Worm (Caenorhabditis elegans) whole organism, L1 larva: ENCODE data around the gene ncx-8.

ENCODE experiments used
- C04F5.9 ChIP-seq: sonication (generic microtip); optimal IDR thresholded peaks from 2 replicates; lab custom pipeline; 2016; ENCODE audit warnings: missing genetic modification characterization, missing compliant biosample characterization
- C34B4.2 ChIP-seq: sonication (generic microtip); optimal IDR thresholded peaks from 2 replicates; lab custom pipeline; 2017; ENCODE audit warnings: mild to moderate bottlenecking, missing genetic modification characterization, missing compliant biosample characterization
- F16B12.6 ChIP-seq: fragments of 150-350 bp; optimal IDR thresholded peaks from 2 replicates; lab custom pipeline; 2014; ENCODE audit warnings: missing biosample characterization, missing genetic modification characterization
- aha-1 ChIP-seq: fragments of 150-350 bp; optimal IDR thresholded peaks from 2 replicates; lab custom pipeline; 2014; ENCODE audit warnings: missing biosample characterization, missing genetic modification characterization
- alr-1 ChIP-seq: fragments of 200-800 bp; sonication (Bioruptor generic); optimal IDR thresholded peaks from 2 replicates; lab custom pipeline; 2018; ENCODE audit warnings: borderline replicate concordance, mild to moderate bottlenecking, missing genetic modification characterization, missing compliant biosample characterization
- ama-1 ChIP-seq: fragments of 150-350 bp; optimal IDR thresholded peaks from 2 replicates; lab custom pipeline; 2014
- ceh-63 ChIP-seq: fragments of 200-800 bp; sonication (Bioruptor generic); optimal IDR thresholded peaks from 2 replicates; lab custom pipeline; 2018; ENCODE audit warnings: mild to moderate bottlenecking, missing genetic modification characterization, missing compliant biosample characterization
- ceh-82 ChIP-seq, 3 experiments: fragments of 150-350 bp in 1 of 3; sonication (generic microtip) in 2 of 3; optimal IDR thresholded peaks; 2 replicates each; lab custom pipeline; 2014 to 2017; ENCODE audit warnings: missing biosample characterization in 3 of 3, missing genetic modification characterization in 3 of 3
- ceh-90 ChIP-seq: sonication (generic microtip); optimal IDR thresholded peaks from 2 replicates; lab custom pipeline; 2016; ENCODE audit warnings: missing genetic modification characterization, missing compliant biosample characterization
- elt-2 ChIP-seq: sonication (generic microtip); optimal IDR thresholded peaks from 2 replicates; lab custom pipeline; 2016; ENCODE audit warnings: missing genetic modification characterization, mild to moderate bottlenecking, inconsistent platforms, missing compliant biosample characterization, missing genetic modification reagents
- elt-3 ChIP-seq, 6 experiments: fragments of 150-350 bp in 1 of 6; sonication (generic microtip); optimal IDR thresholded peaks; 2 replicates each; lab custom pipeline; 2017 to 2018; ENCODE audit warnings: missing biosample characterization in 6 of 6, missing genetic modification characterization in 6 of 6, inconsistent platforms in 1 of 6
- ets-5 ChIP-seq: fragments of 200-800 bp; sonication (Bioruptor generic); IDR thresholded peaks from 2 replicates; pipeline ENCODE4 v1.3.6; 2022; ENCODE audit warnings: missing genetic modification characterization, missing compliant biosample characterization
- fkh-10 ChIP-seq: sonication (generic microtip); optimal IDR thresholded peaks from 2 replicates; lab custom pipeline; 2017; ENCODE audit warnings: missing biosample characterization, missing genetic modification reagents, missing genetic modification characterization
- fkh-4 ChIP-seq: sonication (generic microtip); optimal IDR thresholded peaks from 2 replicates; lab custom pipeline; 2016; ENCODE audit warnings: missing compliant biosample characterization, missing genetic modification characterization, borderline replicate concordance
- fkh-8 ChIP-seq: sonication (generic microtip); optimal IDR thresholded peaks from 2 replicates; lab custom pipeline; 2016; ENCODE audit warnings: mild to moderate bottlenecking, missing genetic modification characterization, missing compliant biosample characterization
- grh-1 ChIP-seq: fragments of 200-800 bp; sonication (Bioruptor generic); IDR thresholded peaks from 2 replicates; pipeline ENCODE4 v1.3.6; 2022; ENCODE audit warnings: missing genetic modification reagents, missing genetic modification characterization, missing compliant biosample characterization
- hlh-4 ChIP-seq: sonication (generic microtip); optimal IDR thresholded peaks from 2 replicates; lab custom pipeline; 2016; ENCODE audit warnings: mild to moderate bottlenecking, missing genetic modification characterization, missing compliant biosample characterization
- isw-1 ChIP-seq: fragments of 200-800 bp; sonication (Bioruptor generic); IDR thresholded peaks from 2 replicates; pipeline ENCODE4 v1.3.6; 2022; ENCODE audit warnings: missing genetic modification characterization, missing compliant biosample characterization
- lin-14 ChIP-seq: fragments of 200-800 bp; sonication (Bioruptor generic); optimal IDR thresholded peaks from 2 replicates; lab custom pipeline; 2018; ENCODE audit warnings: mild to moderate bottlenecking, missing genetic modification characterization, moderate library complexity, missing compliant biosample characterization
- lin-35 ChIP-seq, 2 experiments: fragments of 150-350 bp; optimal IDR thresholded peaks; 2 replicates each; lab custom pipeline; 2014; ENCODE audit warnings: missing biosample characterization in 2 of 2, missing genetic modification characterization in 2 of 2, missing genetic modification reagents in 2 of 2
- mab-9 ChIP-seq: fragments of 200-800 bp; sonication (Bioruptor generic); IDR thresholded peaks from 2 replicates; pipeline ENCODE4 v1.3.6; 2022; ENCODE audit warnings: missing genetic modification reagents, missing genetic modification characterization, missing compliant biosample characterization
- mdl-1 ChIP-seq, 2 experiments: fragments of 150-350 bp; optimal IDR thresholded peaks; 2 replicates each; lab custom pipeline; 2014 to 2017; ENCODE audit warnings: missing biosample characterization in 2 of 2, missing genetic modification characterization in 2 of 2, inconsistent platforms in 1 of 2
- mef-2 ChIP-seq: fragments of 150-350 bp; optimal IDR thresholded peaks from 2 replicates; lab custom pipeline; 2014; ENCODE audit warnings: missing biosample characterization, missing genetic modification characterization
- nhr-11 ChIP-seq: fragments of 150-350 bp; optimal IDR thresholded peaks from 2 replicates; lab custom pipeline; 2014; ENCODE audit warnings: missing biosample characterization, missing genetic modification characterization
- nhr-12 ChIP-seq: sonication (generic microtip); optimal IDR thresholded peaks from 2 replicates; lab custom pipeline; 2017; ENCODE audit warnings: missing biosample characterization, missing genetic modification characterization
- nhr-19 ChIP-seq: fragments of 200-800 bp; sonication (Bioruptor generic); conservative IDR thresholded peaks from 2 replicates; pipeline ENCODE4 v1.3.6; 2022; ENCODE audit warnings: missing genetic modification characterization, missing compliant biosample characterization
- nhr-20 ChIP-seq: sonication (generic microtip); optimal IDR thresholded peaks from 2 replicates; lab custom pipeline; 2016; ENCODE audit warnings: mild to moderate bottlenecking, missing genetic modification characterization, missing compliant biosample characterization
- nhr-71 ChIP-seq: sonication (generic microtip); optimal IDR thresholded peaks from 2 replicates; lab custom pipeline; 2016; ENCODE audit warnings: mild to moderate bottlenecking, missing genetic modification characterization, moderate library complexity, missing compliant biosample characterization
- nhr-84 ChIP-seq: sonication (generic microtip); optimal IDR thresholded peaks from 2 replicates; lab custom pipeline; 2017; ENCODE audit warnings: missing biosample characterization, missing genetic modification characterization
- pag-3 ChIP-seq: sonication (generic microtip); optimal IDR thresholded peaks from 2 replicates; lab custom pipeline; 2017; ENCODE audit warnings: missing genetic modification characterization, mild to moderate bottlenecking, missing compliant biosample characterization, antibody characterized with exemption, borderline replicate concordance; ENCODE audit not compliant: insufficient read depth
- pax-3 ChIP-seq: fragments of 200-800 bp; sonication (Bioruptor generic); optimal IDR thresholded peaks from 2 replicates; lab custom pipeline; 2018; ENCODE audit warnings: mild to moderate bottlenecking, missing genetic modification characterization, moderate library complexity, missing compliant biosample characterization
- pqm-1 ChIP-seq: sonication (generic microtip); optimal IDR thresholded peaks from 3 replicates; lab custom pipeline; 2017; ENCODE audit warnings: missing biosample characterization, missing genetic modification characterization
- rnt-1 ChIP-seq: sonication (generic microtip); optimal IDR thresholded peaks from 2 replicates; lab custom pipeline; 2016; ENCODE audit warnings: mild to moderate bottlenecking, missing genetic modification characterization, moderate library complexity, missing compliant biosample characterization
- skn-1 ChIP-seq: fragments of 150-350 bp; optimal IDR thresholded peaks from 2 replicates; lab custom pipeline; 2014; ENCODE audit warnings: missing biosample characterization, missing genetic modification characterization
- snu-23 ChIP-seq: sonication (generic microtip); optimal IDR thresholded peaks from 2 replicates; lab custom pipeline; 2016; ENCODE audit warnings: missing genetic modification characterization, missing compliant biosample characterization
- sox-4 ChIP-seq: sonication (generic microtip); optimal IDR thresholded peaks from 2 replicates; lab custom pipeline; 2016; ENCODE audit warnings: missing genetic modification characterization, missing compliant biosample characterization
- unc-130 ChIP-seq: fragments of 150-350 bp; optimal IDR thresholded peaks from 2 replicates; lab custom pipeline; 2017; ENCODE audit warnings: missing biosample characterization, missing genetic modification characterization, inconsistent platforms
- unc-86 ChIP-seq: sonication (generic microtip); optimal IDR thresholded peaks from 2 replicates; lab custom pipeline; 2016; ENCODE audit warnings: missing genetic modification characterization, missing compliant biosample characterization
- unc-98 ChIP-seq: fragments of 200-800 bp; sonication (Bioruptor generic); IDR thresholded peaks from 2 replicates; pipeline ENCODE4 v1.3.6; 2022; ENCODE audit warnings: missing genetic modification characterization, missing compliant biosample characterization
- vab-15 ChIP-seq: sonication (generic microtip); optimal IDR thresholded peaks from 2 replicates; lab custom pipeline; 2017; ENCODE audit warnings: missing genotype, mild to moderate bottlenecking, missing genetic modification characterization, missing compliant biosample characterization
- xbp-1 ChIP-seq: sonication (generic microtip); optimal IDR thresholded peaks from 2 replicates; lab custom pipeline; 2016; ENCODE audit warnings: missing genetic modification characterization, missing compliant biosample characterization
- zag-1 ChIP-seq: fragments of 150-350 bp; optimal IDR thresholded peaks from 2 replicates; lab custom pipeline; 2014; ENCODE audit warnings: missing biosample characterization, missing genetic modification characterization
- zip-4 ChIP-seq: fragments of 200-800 bp; sonication (Bioruptor generic); optimal IDR thresholded peaks from 2 replicates; lab custom pipeline; 2018; ENCODE audit warnings: mild to moderate bottlenecking, missing genetic modification characterization, moderate library complexity, missing compliant biosample characterization
- ztf-11 ChIP-seq, 2 experiments: sonication (generic microtip); optimal IDR thresholded peaks; 2 replicates each; lab custom pipeline; 2016 to 2017; ENCODE audit warnings: missing genetic modification characterization in 2 of 2, missing biosample characterization in 1 of 2, missing compliant biosample characterization in 1 of 2

Gene ncx-8

ce11 chrV:4977539-4977938 lies 9.5 kb downstream of the ncx-8 start:
- TF ChIP-seq pag-3 (tag; lab: Kevin White, UChicago) (no peak), ceh-90 (tag; lab: Kevin White, UChicago) (no peak), fkh-10 (no peak), sox-4 (tag; lab: Kevin White, UChicago) (peak; percentile 67), nhr-84 (no peak), F16B12.6 (tag; lab: Kevin White, UChicago) (no peak), ztf-11 (tag; optimal IDR thresholded peaks at IDR 0.05; lab: Kevin White, UChicago) (no peak), nhr-11 (tag; lab: Kevin White, UChicago) (peak; percentile 7), vab-15 (tag; lab: Kevin White, UChicago) (no peak), grh-1 (GFP tag; lab: Robert Waterston, UW) (no peak), unc-98 (GFP tag; lab: Robert Waterston, UW) (no peak), C34B4.2 (tag; lab: Kevin White, UChicago) (no peak), fkh-8 (tag; lab: Kevin White, UChicago) (peak; percentile 67), unc-130 (tag; lab: Kevin White, UChicago) (no peak)

ce11 chrV:4975140-4975539 lies 11.9 kb downstream of the ncx-8 start, which contains the start of gene F26G5.1:
F26G5.1 (plus strand) TSS chrV:4975478.
- TF ChIP-seq isw-1 (GFP tag; lab: Robert Waterston, UW) (no peak), elt-3 (tag; optimal IDR thresholded peaks at IDR 0.05; lab: Kevin White, UChicago) (no peak), lin-35 (GFP tag; optimal IDR thresholded peaks at IDR 0.05; lab: Kevin White, UChicago) (no peak), ama-1 (lab: Kevin White, UChicago) (no peak), mab-9 (GFP tag; lab: Robert Waterston, UW) (no peak), pqm-1 (tag; lab: Kevin White, UChicago) (no peak), elt-2 (tag; lab: Kevin White, UChicago) (no peak), rnt-1 (tag; lab: Kevin White, UChicago) (no peak), skn-1 (tag; lab: Kevin White, UChicago) (no peak), lin-14 (no peak), mef-2 (tag; lab: Kevin White, UChicago) (no peak), aha-1 (tag; lab: Kevin White, UChicago) (no peak), xbp-1 (no peak), F16B12.6 (tag; lab: Kevin White, UChicago) (no peak)

ce11 chrV:4974677-4975076 lies 12.3 kb downstream of the ncx-8 start, which contains the start of gene srsx-10:
srsx-10 (minus strand) TSS chrV:4974777.
- TF ChIP-seq ets-5 (GFP tag; lab: Robert Waterston, UW) (no peak), nhr-71 (tag; lab: Kevin White, UChicago) (peak; percentile 22), sox-4 (tag; lab: Kevin White, UChicago) (peak; percentile 29)

- TF ChIP-seq nhr-19 (GFP tag; lab: Robert Waterston, UW) (no peak), rnt-1 (tag; lab: Kevin White, UChicago) (no peak), zag-1 (tag; lab: Kevin White, UChicago) (no peak)
Measured at ce11 chrV:4972943-4973342, 14.1 kb downstream of the ncx-8 start, which contains the start of gene srsx-9. srsx-9 (minus strand) TSS chrV:4973043.

ce11 chrV:4969503-4969902 lies 17.5 kb downstream of the ncx-8 start:
- peak; percentile 14 for TF ChIP-seq elt-2 (tag; lab: Kevin White, UChicago)
- TF ChIP-seq elt-3 (tag; optimal IDR thresholded peaks at IDR 0.05; lab: Kevin White, UChicago), result peak in 1 of 6 experiments; percentile 25
- TF ChIP-seq aha-1 (tag; lab: Kevin White, UChicago), result no peak
- no peak for TF ChIP-seq pqm-1 (tag; lab: Kevin White, UChicago)
- no peak for TF ChIP-seq nhr-12 (tag; lab: Kevin White, UChicago)
- TF ChIP-seq nhr-71 (tag; lab: Kevin White, UChicago), result peak; percentile 22
- TF ChIP-seq fkh-8 (tag; lab: Kevin White, UChicago), result peak; percentile 19
- no peak for TF ChIP-seq pax-3
- TF ChIP-seq nhr-20, result peak; percentile 35
- TF ChIP-seq isw-1 (GFP tag; lab: Robert Waterston, UW), result no peak
- no peak for TF ChIP-seq unc-86 (tag; lab: Kevin White, UChicago)
- TF ChIP-seq lin-35 (GFP tag; optimal IDR thresholded peaks at IDR 0.05; lab: Kevin White, UChicago), result peak in 1 of 2 experiments; percentile 48
- no peak for TF ChIP-seq alr-1 (tag; lab: Kevin White, UChicago)
- TF ChIP-seq fkh-4 (tag; lab: Kevin White, UChicago), result no peak
- TF ChIP-seq ceh-82 (tag; optimal IDR thresholded peaks at IDR 0.05; lab: Kevin White, UChicago), result no peak
- peak in 1 of 2 experiments; percentile 5 for TF ChIP-seq mdl-1 (tag; optimal IDR thresholded peaks at IDR 0.05; lab: Kevin White, UChicago)
- TF ChIP-seq C04F5.9 (tag; lab: Kevin White, UChicago), result no peak
- no peak for TF ChIP-seq hlh-4 (tag; lab: Kevin White, UChicago)
- no peak for TF ChIP-seq zip-4 (GFP tag; lab: Kevin White, UChicago)
- TF ChIP-seq ceh-63 (GFP tag; lab: Kevin White, UChicago), result no peak
- TF ChIP-seq snu-23 (GFP tag; lab: Kevin White, UChicago), result no peak
